Worm (Caenorhabditis elegans): ENCODE results near the gene ced-11.
A peak's percentile ranks its signal among the peaks of the same experiment; 100 is the strongest.

DNA sequence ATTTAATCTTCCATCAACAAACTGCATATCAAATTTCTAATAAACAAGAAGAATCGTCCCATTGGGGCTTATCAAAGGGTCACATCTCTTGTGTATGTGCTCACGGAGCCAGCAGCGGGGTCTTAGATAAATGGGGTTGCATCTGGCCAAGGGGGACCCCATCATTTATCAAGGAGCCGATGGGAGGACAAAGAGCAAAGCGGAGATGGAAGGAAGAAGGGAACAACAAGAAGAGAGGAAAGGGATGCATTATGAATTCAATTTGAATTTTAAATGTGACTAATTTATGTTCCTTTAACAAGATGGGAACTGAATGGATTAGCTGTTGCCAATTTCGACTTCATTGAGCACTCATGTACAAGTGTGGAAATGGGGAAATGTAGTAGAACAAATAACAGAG, 35.0 kb upstream of the ced-11 start:
- peak; percentile 17 for TF ChIP-seq him-1 (tag; optimal IDR thresholded peaks at IDR 0.05)
- no peak for TF ChIP-seq W03F9.2 (tag; optimal IDR thresholded peaks at IDR 0.05)
- TF ChIP-seq dao-5 (tag; optimal IDR thresholded peaks at IDR 0.05) = no peak

All from whole organism, L4/young adult.